Fruit fly (Drosophila melanogaster) whole organism, pupa: ENCODE results near the gene CG15042.

ENCODE experiments used
- CG10348 ChIP-seq: fragments of 200-800 bp; sonication (Bioruptor generic); IDR thresholded peaks from 2 replicates; pipeline ENCODE4 v1.3.6; 2022; ENCODE audit warnings: missing biosample characterization, missing genetic modification characterization
- CG12605 ChIP-seq: fragments of 200-800 bp; sonication (Bioruptor generic); IDR thresholded peaks from 2 replicates; pipeline ENCODE4 v1.3.6; 2022; ENCODE audit warnings: missing biosample characterization, missing genetic modification characterization
- CG13204 ChIP-seq: fragments of 200-800 bp; sonication (Bioruptor generic); optimal IDR thresholded peaks from 2 replicates; lab custom pipeline; 2018; ENCODE audit warnings: missing biosample characterization, mild to moderate bottlenecking, missing genetic modification characterization, moderate library complexity
- CG14655 ChIP-seq: fragments of 200-800 bp; sonication (Bioruptor generic); optimal IDR thresholded peaks from 3 replicates; lab custom pipeline; 2017; ENCODE audit warnings: mild to moderate bottlenecking, missing biosample characterization, missing genetic modification reagents, missing genetic modification characterization
- CG15710 ChIP-seq: fragments of 200-800 bp; sonication (Bioruptor generic); optimal IDR thresholded peaks from 2 replicates; lab custom pipeline; 2018; ENCODE audit warnings: missing biosample characterization, mild to moderate bottlenecking, missing genetic modification characterization, moderate library complexity
- CG17806 ChIP-seq: fragments of 200-800 bp; sonication (Bioruptor generic); optimal IDR thresholded peaks from 2 replicates; lab custom pipeline; 2018; ENCODE audit warnings: missing biosample characterization, mild to moderate bottlenecking, missing genetic modification characterization, moderate library complexity
- CG32121 ChIP-seq: fragments of 200-800 bp; sonication (Bioruptor generic); IDR thresholded peaks from 2 replicates; pipeline ENCODE4 v1.3.6; 2022; ENCODE audit warnings: missing biosample characterization, missing genetic modification characterization
- CG34367 ChIP-seq: fragments of 200-800 bp; sonication (Bioruptor generic); optimal IDR thresholded peaks from 2 replicates; lab custom pipeline; 2018; ENCODE audit warnings: missing biosample characterization, mild to moderate bottlenecking, missing genetic modification characterization
- CG4496 ChIP-seq: fragments of 200-800 bp; sonication (Bioruptor generic); IDR thresholded peaks from 3 replicates; pipeline ENCODE4 v1.3.6; 2022; ENCODE audit warnings: missing biosample characterization, missing genetic modification characterization
- CG8159 ChIP-seq: fragments of 200-800 bp; sonication (Bioruptor generic); optimal IDR thresholded peaks from 3 replicates; lab custom pipeline; 2018; ENCODE audit warnings: missing biosample characterization, mild to moderate bottlenecking, missing genetic modification characterization, moderate library complexity
- CG8301 ChIP-seq: fragments of 200-800 bp; sonication (Bioruptor generic); optimal IDR thresholded peaks from 2 replicates; lab custom pipeline; 2018; ENCODE audit warnings: missing biosample characterization, mild to moderate bottlenecking, missing genetic modification characterization
- CG9948 ChIP-seq: fragments of 200-800 bp; sonication (Bioruptor generic); optimal IDR thresholded peaks from 2 replicates; lab custom pipeline; 2018; ENCODE audit warnings: missing biosample characterization, mild to moderate bottlenecking, missing genetic modification characterization, moderate library complexity
- D1 ChIP-seq: fragments of 200-800 bp; sonication (Bioruptor generic); optimal IDR thresholded peaks from 2 replicates; lab custom pipeline; 2018; ENCODE audit warnings: missing biosample characterization, mild to moderate bottlenecking, missing genetic modification characterization, moderate library complexity
- EcR ChIP-seq: fragments of 200-800 bp; sonication (Bioruptor generic); optimal IDR thresholded peaks from 3 replicates; lab custom pipeline; 2019; ENCODE audit warnings: missing biosample characterization, missing genetic modification characterization, mild to moderate bottlenecking, moderate library complexity, missing genetic modification reagents
- Ets98B ChIP-seq: fragments of 200-800 bp; sonication (Bioruptor generic); IDR thresholded peaks from 2 replicates; pipeline ENCODE4 v1.3.6; 2022; ENCODE audit warnings: missing biosample characterization, missing genetic modification characterization
- Pif1A ChIP-seq: fragments of 200-800 bp; sonication (Bioruptor generic); optimal IDR thresholded peaks from 3 replicates; lab custom pipeline; 2016; ENCODE audit warnings: missing biosample characterization, missing genetic modification characterization
- Pif1B ChIP-seq: fragments of 200-800 bp; sonication (Bioruptor generic); optimal IDR thresholded peaks from 3 replicates; lab custom pipeline; 2016; ENCODE audit warnings: missing biosample characterization, missing genetic modification characterization
- Snoo ChIP-seq: fragments of 200-800 bp; sonication (Bioruptor generic); optimal IDR thresholded peaks from 3 replicates; lab custom pipeline; 2017; ENCODE audit warnings: missing biosample characterization, mild to moderate bottlenecking, missing genetic modification characterization, inconsistent platforms
- fd96Ca ChIP-seq: fragments of 200-800 bp; sonication (Bioruptor generic); IDR thresholded peaks from 3 replicates; pipeline ENCODE4 v1.3.6; 2022; ENCODE audit warnings: missing biosample characterization, missing genetic modification characterization
- gl ChIP-seq: fragments of 200-800 bp; sonication (Bioruptor generic); optimal IDR thresholded peaks from 2 replicates; lab custom pipeline; 2018; ENCODE audit warnings: missing biosample characterization, mild to moderate bottlenecking, missing genetic modification characterization
- rn ChIP-seq: fragments of 200-800 bp; sonication (Bioruptor generic); IDR thresholded peaks from 2 replicates; pipeline ENCODE4 v1.3.6; 2022; ENCODE audit warnings: missing biosample characterization, missing genetic modification characterization

The CG15042 gene

DNA sequence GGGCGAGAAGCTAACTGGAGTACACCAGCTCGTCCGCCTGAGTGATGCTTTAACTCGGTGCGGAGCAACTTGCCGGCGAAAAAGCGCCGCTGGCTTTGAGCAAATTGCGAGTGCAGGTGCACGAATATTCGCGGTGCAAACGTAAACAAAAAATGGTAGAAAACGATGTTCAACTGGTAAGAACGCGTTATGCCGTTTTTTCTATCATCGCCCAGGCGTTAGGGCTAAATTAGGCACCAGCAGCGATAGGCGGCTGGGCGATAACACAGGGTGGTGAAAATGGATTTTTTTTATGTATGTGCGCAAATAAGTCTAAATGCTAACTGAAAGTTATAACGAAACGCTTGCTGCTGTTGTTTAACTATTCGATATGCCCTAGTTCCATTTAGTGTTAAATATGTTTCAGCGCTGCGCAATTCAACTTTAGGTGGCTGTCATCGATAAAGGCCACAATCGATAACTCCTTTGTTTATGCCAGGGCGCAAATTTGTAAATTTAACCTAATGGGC lies 28.3 kb downstream of the CG15042 start, which contains the start of the genes Pgant7 and Xrcc2:
Gene Pgant7, minus strand, starts transcription at position 308 of the 509 bp plus-strand sequence.
Gene Xrcc2, plus strand, starts transcription at position 449 of the 509 bp plus-strand sequence.
- TF ChIP-seq Pif1B (GFP tag; lab: Kevin White, UChicago) (no peak), rn (GFP tag; lab: Robert Waterston, UW) (no peak), CG8301 (tag; lab: Kevin White, UChicago) (no peak), Pif1A (GFP tag; lab: Kevin White, UChicago) (no peak), CG14655 (GFP tag; lab: Kevin White, UChicago) (no peak), CG13204 (no peak), CG9948 (no peak), CG17806 (tag; lab: Kevin White, UChicago) (no peak), fd96Ca (GFP tag; lab: Robert Waterston, UW) (no peak), CG4496 (GFP tag; lab: Robert Waterston, UW) (no peak)

DNA sequence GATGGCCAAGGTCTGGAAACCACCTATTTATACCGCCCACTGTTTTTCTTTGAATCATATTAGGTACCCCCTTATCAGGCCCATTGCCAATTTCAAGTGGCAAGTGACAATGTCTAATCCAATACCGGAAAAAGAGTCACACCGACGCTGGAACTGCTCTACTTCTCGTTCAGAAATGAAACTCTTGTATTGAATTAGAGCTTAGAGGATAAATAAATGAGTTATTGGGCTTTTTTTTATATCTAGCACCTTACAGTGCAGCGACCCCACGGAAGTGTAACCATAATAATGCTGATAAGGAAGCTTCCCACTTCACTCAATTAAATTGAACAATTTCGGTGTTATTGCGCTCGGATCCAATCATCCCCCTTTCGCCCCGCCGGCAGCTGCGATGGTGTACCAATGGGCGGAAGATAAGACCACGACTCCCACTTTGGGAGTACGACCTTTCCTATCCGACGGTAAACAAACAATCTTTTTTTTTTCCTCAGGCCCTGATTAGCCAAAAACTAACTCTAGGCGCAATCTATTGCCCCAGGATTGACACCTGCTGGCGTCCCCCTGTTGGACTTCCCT lies 33.8 kb downstream of the CG15042 start, which contains the start of gene CG15043:
Gene CG15043, minus strand, starts transcription at position 4 of the 576 bp plus-strand sequence.
- no peak for TF ChIP-seq CG10348 (GFP tag; lab: Robert Waterston, UW)
- TF ChIP-seq Snoo (tag; lab: Kevin White, UChicago): no peak
- no peak for TF ChIP-seq D1 (tag; lab: Kevin White, UChicago)
- TF ChIP-seq Ets98B (GFP tag; lab: Robert Waterston, UW): no peak
- TF ChIP-seq CG9948: no peak

DNA sequence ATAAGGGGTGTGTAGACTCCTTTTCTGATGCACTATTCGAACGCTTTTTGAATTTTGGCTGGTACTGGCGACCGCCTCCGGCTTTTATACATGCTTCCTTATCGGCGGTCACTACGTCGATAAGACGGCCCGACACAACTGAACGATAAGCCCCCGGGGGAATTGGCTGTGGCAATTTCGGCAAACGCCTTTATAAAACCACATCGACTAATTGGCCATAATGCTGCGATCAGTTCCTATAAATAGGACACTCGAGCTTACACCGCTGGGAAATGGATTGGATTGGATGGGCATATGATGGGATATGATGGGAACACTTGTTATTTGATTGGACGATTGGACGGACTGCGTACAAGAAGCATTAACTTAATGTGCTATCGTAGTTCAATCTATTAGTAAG lies 36.1 kb downstream of the CG15042 start, which contains the start of gene CG15044:
Gene CG15044, minus strand, starts transcription at position 66 of the 400 bp plus-strand sequence.
- TF ChIP-seq fd96Ca (GFP tag; lab: Robert Waterston, UW) (no peak), CG9948 (no peak), CG34367 (tag; lab: Kevin White, UChicago) (no peak), CG4496 (GFP tag; lab: Robert Waterston, UW) (no peak), CG14655 (GFP tag; lab: Kevin White, UChicago) (no peak), Snoo (tag; lab: Kevin White, UChicago) (no peak), CG8159 (tag; lab: Kevin White, UChicago) (no peak), rn (GFP tag; lab: Robert Waterston, UW) (no peak), Pif1A (GFP tag; lab: Kevin White, UChicago) (no peak)

DNA sequence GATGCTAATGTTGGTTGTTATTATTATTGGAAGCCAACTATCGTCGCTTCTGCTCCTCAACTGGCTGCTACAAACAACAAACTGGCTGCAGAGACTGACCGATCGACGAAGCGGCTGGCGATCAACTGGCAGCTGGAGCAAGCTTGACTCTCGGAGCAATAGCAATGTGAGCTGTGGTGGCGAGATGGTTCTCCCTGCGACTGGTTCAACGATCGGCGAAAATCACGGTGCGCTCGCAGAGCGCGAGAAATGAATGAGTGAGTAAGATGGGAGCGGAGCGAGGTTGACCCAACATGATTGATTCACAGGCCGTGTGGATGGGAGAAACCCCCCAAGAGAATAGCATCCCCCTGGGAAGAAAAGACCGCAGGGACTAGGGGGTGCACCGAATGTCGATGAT lies 38.6 kb downstream of the CG15042 start, which contains the start of gene CG15046:
Gene CG15046, minus strand, starts transcription at position 112 of the 400 bp plus-strand sequence.
- TF ChIP-seq fd96Ca (GFP tag; lab: Robert Waterston, UW) (no peak), CG17806 (tag; lab: Kevin White, UChicago) (no peak), Snoo (tag; lab: Kevin White, UChicago) (no peak), EcR (GFP tag; lab: Kevin White, UChicago) (peak; percentile 91), CG14655 (GFP tag; lab: Kevin White, UChicago) (no peak), rn (GFP tag; lab: Robert Waterston, UW) (no peak), CG10348 (GFP tag; lab: Robert Waterston, UW) (no peak), CG32121 (GFP tag; lab: Robert Waterston, UW) (no peak; the same call in 1 of the 2 replicates), gl (tag; lab: Kevin White, UChicago) (no peak), CG34367 (tag; lab: Kevin White, UChicago) (no peak), Pif1A (GFP tag; lab: Kevin White, UChicago) (no peak), CG12605 (GFP tag; lab: Robert Waterston, UW) (peak; percentile 50; the same call in 1 of the 2 replicates), CG9948 (no peak), CG15710 (tag; lab: Kevin White, UChicago) (no peak), CG4496 (GFP tag; lab: Robert Waterston, UW) (peak; percentile 77; the same call in 2 of the 3 replicates), CG8301 (tag; lab: Kevin White, UChicago) (no peak), Pif1B (GFP tag; lab: Kevin White, UChicago) (no peak), CG8159 (tag; lab: Kevin White, UChicago) (no peak), Ets98B (GFP tag; lab: Robert Waterston, UW) (peak; percentile 35; the same call in 1 of the 2 replicates), D1 (tag; lab: Kevin White, UChicago) (no peak)

DNA sequence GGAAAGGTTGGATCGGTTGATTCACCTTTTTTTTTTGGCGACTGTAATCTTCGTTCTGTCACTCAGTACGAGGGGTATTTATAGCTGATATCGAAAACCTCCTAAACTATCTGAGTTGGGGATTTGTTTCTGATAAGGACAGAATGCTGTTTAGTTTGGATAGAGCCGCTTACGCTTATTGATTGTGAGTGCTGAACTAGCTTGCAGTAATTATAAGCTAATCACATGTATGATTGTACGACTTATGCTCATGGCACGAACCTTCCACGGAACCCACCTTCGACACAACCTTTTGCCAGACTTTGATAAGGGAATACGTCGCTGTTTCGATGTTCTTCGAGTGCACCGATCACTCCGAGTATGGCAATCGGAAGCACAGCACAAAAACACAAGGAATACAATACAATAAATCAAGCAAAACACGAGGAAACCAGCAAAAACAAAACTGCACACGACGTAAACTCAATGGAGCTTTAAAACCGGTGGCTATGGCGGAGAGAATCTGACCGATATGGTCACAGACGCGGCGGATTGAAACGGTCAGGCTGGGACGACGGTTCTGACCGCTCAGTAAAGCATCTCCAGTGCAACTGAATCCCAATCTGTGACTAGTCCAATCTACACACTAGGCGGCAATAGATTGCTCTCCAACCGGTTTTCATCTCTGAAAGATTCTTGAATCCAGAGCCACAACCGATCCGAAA lies 41.6 kb downstream of the CG15042 start, which contains the start of gene psh:
Gene psh, minus strand, starts transcription at position 566 of the 704 bp plus-strand sequence.
- TF ChIP-seq CG8159 (tag; lab: Kevin White, UChicago) (peak; percentile 23), CG12605 (GFP tag; lab: Robert Waterston, UW) (0 out of 2 replicates have a peak, but pooled peaks have one; percentile 21), EcR (GFP tag; lab: Kevin White, UChicago) (peak; percentile 64), Ets98B (GFP tag; lab: Robert Waterston, UW) (peak; percentile 7; the same call in 1 of the 2 replicates), gl (tag; lab: Kevin White, UChicago) (no peak), CG14655 (GFP tag; lab: Kevin White, UChicago) (peak; percentile 35), Pif1A (GFP tag; lab: Kevin White, UChicago) (no peak), CG32121 (GFP tag; lab: Robert Waterston, UW) (no peak), D1 (tag; lab: Kevin White, UChicago) (no peak), CG9948 (no peak), CG17806 (tag; lab: Kevin White, UChicago) (no peak), Pif1B (GFP tag; lab: Kevin White, UChicago) (no peak), CG8301 (tag; lab: Kevin White, UChicago) (no peak), fd96Ca (GFP tag; lab: Robert Waterston, UW) (peak; percentile 41; the same call in 1 of the 3 replicates), Snoo (tag; lab: Kevin White, UChicago) (no peak), CG10348 (GFP tag; lab: Robert Waterston, UW) (no peak), CG15710 (tag; lab: Kevin White, UChicago) (no peak), CG34367 (tag; lab: Kevin White, UChicago) (no peak), CG13204 (peak; percentile 25), rn (GFP tag; lab: Robert Waterston, UW) (no peak), CG4496 (GFP tag; lab: Robert Waterston, UW) (no peak)
